Worm (Caenorhabditis elegans) whole organism, young adult: ENCODE results near the gene Y54G2A.77.

ENCODE experiments used
- B0035.1 ChIP-seq: sonication (generic microtip); optimal IDR thresholded peaks from 2 replicates; lab custom pipeline; 2016; ENCODE audit warnings: missing genetic modification characterization, mild to moderate bottlenecking, missing compliant biosample characterization, missing genotype, missing genetic modification reagents
- C06A6.2 ChIP-seq: fragments of 200-800 bp; sonication (Bioruptor generic); conservative IDR thresholded peaks from 2 replicates; pipeline ENCODE4 v1.3.6; 2022; ENCODE audit warnings: missing genetic modification characterization, missing compliant biosample characterization
- C17E4.6 ChIP-seq: fragments of 200-800 bp; sonication (Bioruptor generic); IDR thresholded peaks from 2 replicates; pipeline ENCODE4 v1.3.6; 2022; ENCODE audit warnings: missing genetic modification reagents, missing genetic modification characterization, missing compliant biosample characterization
- F52B5.7 ChIP-seq: sonication (generic microtip); optimal IDR thresholded peaks from 2 replicates; lab custom pipeline; 2016; ENCODE audit warnings: mild to moderate bottlenecking, missing genetic modification characterization, missing compliant biosample characterization
- F57A8.1 ChIP-seq: fragments of 200-800 bp; sonication (Bioruptor generic); optimal IDR thresholded peaks from 2 replicates; lab custom pipeline; 2018; ENCODE audit warnings: mild to moderate bottlenecking, missing genetic modification characterization, moderate library complexity, missing compliant biosample characterization
- Y53F4B.3 ChIP-seq: fragments of 200-800 bp; sonication (Bioruptor generic); IDR thresholded peaks from 2 replicates; pipeline ENCODE4 v1.3.6; 2022; ENCODE audit warnings: missing genetic modification reagents, missing genetic modification characterization, missing compliant biosample characterization
- Y53G8AR.9 ChIP-seq: fragments of 200-800 bp; sonication (Bioruptor generic); conservative IDR thresholded peaks from 2 replicates; pipeline ENCODE4 v1.3.6; 2022; ENCODE audit warnings: missing genetic modification reagents, missing genetic modification characterization, missing compliant biosample characterization
- ZK185.1 ChIP-seq: sonication (generic microtip); optimal IDR thresholded peaks from 2 replicates; lab custom pipeline; 2016; ENCODE audit warnings: mild to moderate bottlenecking, missing genetic modification characterization, missing compliant biosample characterization; ENCODE audit not compliant: poor library complexity, severe bottlenecking
- ama-1 ChIP-seq, 3 experiments: fragments of 150-350 bp in 1 of 3; sonication (generic microtip) in 2 of 3; optimal IDR thresholded peaks; 2 replicates each; lab custom pipeline; 2014 to 2018; ENCODE audit warnings: missing biosample characterization in 2 of 3, missing genetic modification characterization in 2 of 3, missing genetic modification reagents in 2 of 3
- atf-7 ChIP-seq: sonication (generic microtip); optimal IDR thresholded peaks from 2 replicates; lab custom pipeline; 2017; ENCODE audit warnings: mild to moderate bottlenecking, missing genetic modification characterization, missing compliant biosample characterization
- athp-1 ChIP-seq: sonication (generic microtip); optimal IDR thresholded peaks from 2 replicates; lab custom pipeline; 2017; ENCODE audit warnings: mild to moderate bottlenecking, missing genetic modification characterization, missing compliant biosample characterization
- attf-6 ChIP-seq: fragments of 200-800 bp; sonication (Bioruptor generic); IDR thresholded peaks from 2 replicates; pipeline ENCODE4 v1.3.6; 2022; ENCODE audit warnings: missing genetic modification reagents, missing genetic modification characterization, missing compliant biosample characterization
- bed-1 ChIP-seq: fragments of 200-800 bp; sonication (Bioruptor generic); IDR thresholded peaks from 2 replicates; pipeline ENCODE4 v1.3.6; 2022; ENCODE audit warnings: missing genetic modification reagents, missing genetic modification characterization, missing compliant biosample characterization
- ceh-79 ChIP-seq: sonication (generic microtip); optimal IDR thresholded peaks from 2 replicates; lab custom pipeline; 2017; ENCODE audit warnings: mild to moderate bottlenecking, missing genetic modification characterization, missing compliant biosample characterization
- die-1 ChIP-seq: sonication (generic microtip); optimal IDR thresholded peaks from 2 replicates; lab custom pipeline; 2016; ENCODE audit warnings: missing genotype, mild to moderate bottlenecking, missing genetic modification characterization, missing compliant biosample characterization
- dpff-1 ChIP-seq: sonication (generic microtip); optimal IDR thresholded peaks from 2 replicates; lab custom pipeline; 2017; ENCODE audit warnings: mild to moderate bottlenecking, missing genetic modification characterization, missing compliant biosample characterization
- dpl-1 ChIP-seq: fragments of 150-350 bp; optimal IDR thresholded peaks from 2 replicates; lab custom pipeline; 2014; ENCODE audit warnings: missing biosample characterization, missing genetic modification reagents, missing genetic modification characterization
- efl-1 ChIP-seq: fragments of 150-350 bp; optimal IDR thresholded peaks from 2 replicates; lab custom pipeline; 2014; ENCODE audit warnings: missing biosample characterization, missing genetic modification reagents, missing genetic modification characterization
- egl-18 ChIP-seq: fragments of 200-800 bp; sonication (Bioruptor generic); IDR thresholded peaks from 2 replicates; pipeline ENCODE4 v1.3.6; 2022; ENCODE audit warnings: missing genetic modification reagents, missing genetic modification characterization, missing compliant biosample characterization
- egrh-3 ChIP-seq: fragments of 200-800 bp; sonication (Bioruptor generic); IDR thresholded peaks from 2 replicates; pipeline ENCODE4 v1.3.6; 2022; ENCODE audit warnings: missing genetic modification reagents, missing genetic modification characterization, missing compliant biosample characterization
- ets-4 ChIP-seq: fragments of 200-800 bp; sonication (Bioruptor generic); optimal IDR thresholded peaks from 2 replicates; lab custom pipeline; 2018; ENCODE audit warnings: mild to moderate bottlenecking, missing genetic modification characterization, missing compliant biosample characterization
- him-1 ChIP-seq: sonication (generic microtip); optimal IDR thresholded peaks from 2 replicates; lab custom pipeline; 2016; ENCODE audit warnings: missing genotype, missing genetic modification reagents, missing genetic modification characterization, missing compliant biosample characterization
- lag-1 ChIP-seq: fragments of 200-800 bp; sonication (Bioruptor generic); IDR thresholded peaks from 2 replicates; pipeline ENCODE4 v1.3.6; 2022; ENCODE audit warnings: missing genetic modification reagents, missing genetic modification characterization, missing compliant biosample characterization
- let-526 ChIP-seq: fragments of 200-800 bp; sonication (Bioruptor generic); IDR thresholded peaks from 2 replicates; pipeline ENCODE4 v1.3.6; 2022; ENCODE audit warnings: missing genetic modification reagents, missing genetic modification characterization, missing compliant biosample characterization
- lin-26 ChIP-seq: fragments of 200-800 bp; sonication (Bioruptor generic); IDR thresholded peaks from 2 replicates; pipeline ENCODE4 v1.3.6; 2022; ENCODE audit warnings: missing genetic modification reagents, missing genetic modification characterization, missing compliant biosample characterization
- lin-35 ChIP-seq, 3 experiments: fragments of 150-350 bp in 2 of 3; sonication (generic microtip) in 1 of 3; optimal IDR thresholded peaks; 2 replicates each; lab custom pipeline; 2014 to 2018; ENCODE audit warnings: missing biosample characterization in 3 of 3, missing genetic modification characterization in 3 of 3, missing genetic modification reagents in 3 of 3
- lin-40 ChIP-seq: sonication (generic microtip); optimal IDR thresholded peaks from 2 replicates; lab custom pipeline; 2016; ENCODE audit warnings: missing genetic modification characterization, mild to moderate bottlenecking, missing compliant biosample characterization, missing genotype, missing genetic modification reagents
- madf-6 ChIP-seq: fragments of 200-800 bp; sonication (Bioruptor generic); IDR thresholded peaks from 2 replicates; pipeline ENCODE4 v1.3.6; 2022; ENCODE audit warnings: missing genetic modification reagents, missing genetic modification characterization, missing compliant biosample characterization
- mcd-1 ChIP-seq: fragments of 200-800 bp; sonication (Bioruptor generic); IDR thresholded peaks from 2 replicates; pipeline ENCODE4 v1.3.6; 2022; ENCODE audit warnings: missing genetic modification reagents, missing genetic modification characterization, missing compliant biosample characterization
- mes-4 ChIP-seq: sonication (generic microtip); optimal IDR thresholded peaks from 2 replicates; lab custom pipeline; 2016; ENCODE audit warnings: missing genotype, missing genetic modification characterization, missing compliant biosample characterization
- mxl-1 ChIP-seq: sonication (generic microtip); optimal IDR thresholded peaks from 2 replicates; lab custom pipeline; 2016; ENCODE audit warnings: missing genetic modification characterization, missing compliant biosample characterization
- nfya-1 ChIP-seq: sonication (generic microtip); optimal IDR thresholded peaks from 2 replicates; lab custom pipeline; 2017; ENCODE audit warnings: antibody characterized with exemption, missing compliant biosample characterization, missing genetic modification characterization, borderline replicate concordance; ENCODE audit not compliant: insufficient read depth
- nhr-120 ChIP-seq: fragments of 200-800 bp; sonication (Bioruptor generic); IDR thresholded peaks from 2 replicates; pipeline ENCODE4 v1.3.6; 2022; ENCODE audit warnings: missing genetic modification characterization, missing compliant biosample characterization
- nhr-80 ChIP-seq: sonication (generic microtip); optimal IDR thresholded peaks from 2 replicates; lab custom pipeline; 2016; ENCODE audit warnings: missing genetic modification characterization, missing compliant biosample characterization
- rpc-1 ChIP-seq, 2 experiments: fragments of 150-350 bp in 1 of 2; sonication (generic microtip) in 1 of 2; optimal IDR thresholded peaks; 2 replicates each; lab custom pipeline; 2014 to 2018; ENCODE audit warnings: missing biosample characterization in 1 of 2, missing genetic modification characterization in 1 of 2, missing genetic modification reagents in 1 of 2, missing genotype in 1 of 2
- sdz-38 ChIP-seq: sonication (generic microtip); optimal IDR thresholded peaks from 2 replicates; lab custom pipeline; 2016; ENCODE audit warnings: missing genotype, missing genetic modification characterization, missing compliant biosample characterization
- sea-2 ChIP-seq: fragments of 200-800 bp; sonication (Bioruptor generic); IDR thresholded peaks from 2 replicates; pipeline ENCODE4 v1.3.6; 2022; ENCODE audit warnings: missing genetic modification characterization, missing compliant biosample characterization
- snpc-1.3 ChIP-seq: sonication (generic microtip); optimal IDR thresholded peaks from 2 replicates; lab custom pipeline; 2017; ENCODE audit warnings: missing genetic modification characterization, mild to moderate bottlenecking, missing compliant biosample characterization, antibody characterized with exemption, moderate library complexity, missing genotype, missing genetic modification reagents; ENCODE audit not compliant: insufficient read depth
- somi-1 ChIP-seq: fragments of 200-800 bp; sonication (Bioruptor generic); optimal IDR thresholded peaks from 2 replicates; lab custom pipeline; 2018; ENCODE audit warnings: mild to moderate bottlenecking, missing genetic modification characterization, missing compliant biosample characterization
- tbp1 ChIP-seq: fragments of 200-800 bp; sonication (Bioruptor generic); optimal IDR thresholded peaks from 2 replicates; lab custom pipeline; 2018; ENCODE audit warnings: mild to moderate bottlenecking, missing genetic modification characterization, missing compliant biosample characterization
- xnd-1 ChIP-seq: sonication (generic microtip); optimal IDR thresholded peaks from 2 replicates; lab custom pipeline; 2016; ENCODE audit warnings: missing genotype, missing genetic modification reagents, missing genetic modification characterization, missing compliant biosample characterization
- zfh-2 ChIP-seq: fragments of 200-800 bp; sonication (Bioruptor generic); conservative IDR thresholded peaks from 2 replicates; pipeline ENCODE4 v1.3.6; 2022; ENCODE audit warnings: missing genetic modification reagents, missing genetic modification characterization, missing compliant biosample characterization
- zim-3 ChIP-seq: sonication (generic microtip); optimal IDR thresholded peaks from 2 replicates; lab custom pipeline; 2017; ENCODE audit warnings: mild to moderate bottlenecking, missing genetic modification characterization, moderate library complexity, missing compliant biosample characterization
- ztf-18 ChIP-seq: sonication (generic microtip); optimal IDR thresholded peaks from 2 replicates; lab custom pipeline; 2016; ENCODE audit warnings: missing genotype, mild to moderate bottlenecking, missing genetic modification characterization, missing compliant biosample characterization
- ztf-25 ChIP-seq: fragments of 200-800 bp; sonication (Bioruptor generic); IDR thresholded peaks from 2 replicates; pipeline ENCODE4 v1.3.6; 2022; ENCODE audit warnings: missing genetic modification reagents, missing genetic modification characterization, missing compliant biosample characterization
- ztf-26 ChIP-seq: sonication (generic microtip); optimal IDR thresholded peaks from 2 replicates; lab custom pipeline; 2017; ENCODE audit warnings: missing genetic modification characterization, missing compliant biosample characterization
- ztf-6 ChIP-seq: fragments of 200-800 bp; sonication (Bioruptor generic); IDR thresholded peaks from 2 replicates; pipeline ENCODE4 v1.3.6; 2022; ENCODE audit warnings: missing genetic modification reagents, missing genetic modification characterization, missing compliant biosample characterization

Gene Y54G2A.77

DNA sequence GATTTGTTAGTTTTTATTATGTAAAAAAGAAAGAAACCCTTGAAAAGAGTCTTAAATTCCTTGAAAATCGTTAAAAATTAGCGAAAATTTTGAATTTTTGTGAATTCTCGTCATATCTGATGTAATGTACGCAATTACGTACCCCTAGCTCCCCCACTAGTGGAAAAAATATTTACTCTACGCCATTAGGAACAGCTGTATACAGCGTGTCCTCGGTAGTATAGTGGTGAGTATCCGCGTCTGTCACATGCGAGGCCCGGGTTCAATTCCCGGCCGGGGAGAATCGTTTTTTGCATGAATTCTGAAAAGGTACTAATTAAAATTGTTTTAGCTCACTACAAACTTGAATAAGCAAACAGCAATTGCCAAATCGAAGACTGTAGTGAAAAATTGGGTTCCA lies 37.4 kb downstream of the Y54G2A.77 start:
- TF ChIP-seq rpc-1 (optimal IDR thresholded peaks at IDR 0.05; lab: Kevin White, UChicago) (peak; percentile 22), rpc-1 (tag; optimal IDR thresholded peaks at IDR 0.05; lab: Kevin White, UChicago) (peak; percentile 60), nhr-120 (GFP tag; lab: Robert Waterston, UW) (no peak), tbp1 (GFP tag; lab: Kevin White, UChicago) (peak; percentile 79), ztf-25 (GFP tag; lab: Robert Waterston, UW) (0 out of 2 replicates have a peak, but pooled peaks have one; percentile 19)

DNA sequence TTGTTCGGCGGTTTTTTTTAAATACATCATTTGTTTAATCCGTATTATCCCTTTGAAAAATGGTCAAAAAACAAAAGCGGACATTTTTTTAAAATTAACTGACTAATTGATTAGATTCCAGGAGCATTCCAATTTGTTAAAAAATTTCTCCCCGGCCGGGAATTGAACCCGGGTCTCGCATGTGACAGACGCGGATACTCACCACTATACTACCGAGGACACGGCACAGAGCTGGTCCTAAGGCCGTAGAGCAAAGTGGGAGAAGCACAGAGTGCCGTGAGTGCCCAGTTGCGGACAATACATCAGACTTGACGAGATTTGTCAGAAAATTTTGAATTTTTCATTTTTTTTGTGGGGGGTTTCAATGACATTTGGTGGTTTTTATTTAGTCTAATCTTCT lies 38.5 kb downstream of the Y54G2A.77 start:
- TF ChIP-seq nhr-80 (tag; lab: Kevin White, UChicago) (peak; percentile 23), lin-40 (tag; lab: Kevin White, UChicago) (no peak), ama-1 (optimal IDR thresholded peaks at IDR 0.05; lab: Kevin White, UChicago) (no peak), ama-1 (GFP tag; optimal IDR thresholded peaks at IDR 0.05; lab: Kevin White, UChicago) (peak in 1 of 2 experiments; percentile 54), bed-1 (GFP tag; lab: Robert Waterston, UW) (no peak), dpl-1 (GFP tag; lab: Kevin White, UChicago) (no peak), egrh-3 (GFP tag; lab: Robert Waterston, UW) (peak; percentile 26; the same call in 1 of the 2 replicates), mcd-1 (GFP tag; lab: Robert Waterston, UW) (peak; percentile 49; the same call in 1 of the 2 replicates), somi-1 (GFP tag; lab: Kevin White, UChicago) (no peak), nfya-1 (tag; lab: Kevin White, UChicago) (no peak), efl-1 (GFP tag; lab: Kevin White, UChicago) (no peak), C17E4.6 (no peak), ZK185.1 (tag; lab: Kevin White, UChicago) (peak; percentile 12), athp-1 (tag; lab: Kevin White, UChicago) (peak; percentile 11), lin-26 (peak; percentile 83), lin-35 (GFP tag; optimal IDR thresholded peaks at IDR 0.05; lab: Kevin White, UChicago) (peak in 1 of 3 experiments; percentile 27), madf-6 (GFP tag; lab: Robert Waterston, UW) (peak; percentile 63), mxl-1 (tag; lab: Kevin White, UChicago) (peak; percentile 56), F52B5.7 (tag; lab: Kevin White, UChicago) (peak; percentile 17), xnd-1 (tag; lab: Kevin White, UChicago) (no peak), nhr-120 (GFP tag; lab: Robert Waterston, UW) (no peak), zfh-2 (no peak), sdz-38 (tag; lab: Kevin White, UChicago) (no peak), ets-4 (GFP tag; lab: Kevin White, UChicago) (no peak), Y53F4B.3 (GFP tag; lab: Robert Waterston, UW) (no peak), egl-18 (no peak), C06A6.2 (GFP tag; lab: Robert Waterston, UW) (no peak), atf-7 (tag; lab: Kevin White, UChicago) (no peak), lag-1 (no peak), mes-4 (tag; lab: Kevin White, UChicago) (no peak), ztf-6 (GFP tag; lab: Robert Waterston, UW) (no peak), tbp1 (GFP tag; lab: Kevin White, UChicago) (peak; percentile 94), B0035.1 (tag; lab: Kevin White, UChicago) (no peak), ceh-79 (tag; lab: Kevin White, UChicago) (no peak), ztf-26 (tag; lab: Kevin White, UChicago) (no peak), die-1 (peak; percentile 71), him-1 (tag; lab: Kevin White, UChicago) (peak; percentile 46), let-526 (no peak), sea-2 (no peak), dpff-1 (tag; lab: Kevin White, UChicago) (no peak), ztf-18 (peak; percentile 69), Y53G8AR.9 (GFP tag; lab: Robert Waterston, UW) (0 out of 2 replicates have a peak, but pooled peaks have one; percentile 19), zim-3 (no peak), F57A8.1 (GFP tag; lab: Kevin White, UChicago) (no peak), attf-6 (no peak), snpc-1.3 (tag; lab: Kevin White, UChicago) (peak; percentile 62)
